Worm (Caenorhabditis elegans) whole organism, early embryonic: ENCODE data around the gene ZC239.4.
"Not testable (repeated sequence)": the region's sequence is repeated elsewhere in the genome, so short reads cannot be mapped to it uniquely, and the experiment has no call there.

Experiments used
- B0310.2 ChIP-seq: sonication (generic microtip); optimal IDR thresholded peaks from 2 replicates; lab custom pipeline; 2016; ENCODE audit warnings: mild to moderate bottlenecking, missing genetic modification characterization, missing compliant biosample characterization
- F13C5.2 ChIP-seq: sonication (generic microtip); optimal IDR thresholded peaks from 2 replicates; lab custom pipeline; 2017; ENCODE audit warnings: mild to moderate bottlenecking, missing genetic modification characterization, inconsistent platforms, missing compliant biosample characterization
- aly-1 ChIP-seq: sonication (generic microtip); optimal IDR thresholded peaks from 2 replicates; lab custom pipeline; 2016; ENCODE audit warnings: missing genetic modification characterization, missing compliant biosample characterization
- ama-1 ChIP-seq: fragments of 150-350 bp; optimal IDR thresholded peaks from 2 replicates; lab custom pipeline; 2014
- ceh-13 ChIP-seq: fragments of 200-800 bp; sonication (Bioruptor generic); optimal IDR thresholded peaks from 2 replicates; lab custom pipeline; 2018; ENCODE audit warnings: mild to moderate bottlenecking, missing genetic modification characterization, missing compliant biosample characterization
- ceh-36 ChIP-seq: sonication (generic microtip); optimal IDR thresholded peaks from 2 replicates; lab custom pipeline; 2016; ENCODE audit warnings: missing genetic modification characterization, inconsistent platforms, missing compliant biosample characterization
- ets-7 ChIP-seq: sonication (generic microtip); optimal IDR thresholded peaks from 2 replicates; lab custom pipeline; 2016; ENCODE audit warnings: missing genotype, missing genetic modification characterization, missing compliant biosample characterization
- flt-1 ChIP-seq: fragments of 200-800 bp; sonication (Bioruptor generic); IDR thresholded peaks from 2 replicates; pipeline ENCODE4 v1.3.6; 2022; ENCODE audit warnings: missing genetic modification characterization, missing compliant biosample characterization
- hmbx-1 ChIP-seq: sonication (generic microtip); optimal IDR thresholded peaks from 2 replicates; lab custom pipeline; 2016; ENCODE audit warnings: mild to moderate bottlenecking, missing genetic modification characterization, missing compliant biosample characterization
- hmg-4 ChIP-seq: fragments of 200-800 bp; sonication (Bioruptor generic); optimal IDR thresholded peaks from 2 replicates; lab custom pipeline; 2018; ENCODE audit warnings: mild to moderate bottlenecking, missing genetic modification characterization, missing compliant biosample characterization
- hnd-1 ChIP-seq: sonication (generic microtip); optimal IDR thresholded peaks from 2 replicates; lab custom pipeline; 2016; ENCODE audit warnings: missing genetic modification characterization, missing compliant biosample characterization
- pes-1 ChIP-seq: fragments of 200-800 bp; sonication (Bioruptor generic); IDR thresholded peaks from 2 replicates; pipeline ENCODE4 v1.3.6; 2022; ENCODE audit warnings: missing genetic modification reagents, missing genetic modification characterization, missing compliant biosample characterization
- scrt-1 ChIP-seq: fragments of 200-800 bp; sonication (Bioruptor generic); IDR thresholded peaks from 2 replicates; pipeline ENCODE4 v1.3.6; 2022; ENCODE audit warnings: missing genetic modification characterization, missing compliant biosample characterization
- sea-1 ChIP-seq: fragments of 200-800 bp; sonication (Bioruptor generic); conservative IDR thresholded peaks from 2 replicates; pipeline ENCODE4 v1.3.6; 2022; ENCODE audit warnings: missing genetic modification characterization, missing compliant biosample characterization
- tbx-11 ChIP-seq: fragments of 200-800 bp; sonication (Bioruptor generic); IDR thresholded peaks from 2 replicates; pipeline ENCODE4 v1.3.6; 2022; ENCODE audit warnings: missing genetic modification characterization, missing compliant biosample characterization
- tbx-37 ChIP-seq: fragments of 200-800 bp; sonication (Bioruptor generic); conservative IDR thresholded peaks from 2 replicates; pipeline ENCODE4 v1.3.6; 2022; ENCODE audit warnings: missing genetic modification reagents, missing genetic modification characterization, missing compliant biosample characterization
- tra-4 ChIP-seq: sonication (generic microtip); optimal IDR thresholded peaks from 2 replicates; lab custom pipeline; 2017; ENCODE audit warnings: missing genetic modification characterization, missing compliant biosample characterization

The ZC239.4 gene

ce11 chrII:3206423-3206989, 7.5 kb upstream of the ZC239.4 start, which contains the start of the genes ZC239.20 and ZC239.21:
ZC239.20 (minus strand) TSS chrII:3206523.
ZC239.21 (plus strand) TSS chrII:3206939.
- no peak for TF ChIP-seq ceh-13 (GFP tag; lab: Kevin White, UChicago)
- no peak for TF ChIP-seq B0310.2 (tag; lab: Kevin White, UChicago)
- TF ChIP-seq tbx-37 (GFP tag; lab: Robert Waterston, UW) = no peak
- no peak for TF ChIP-seq ets-7 (tag; lab: Kevin White, UChicago)
- TF ChIP-seq tbx-11 (GFP tag; lab: Robert Waterston, UW) = no peak
- no peak for TF ChIP-seq tra-4 (tag; lab: Kevin White, UChicago)
- no peak for TF ChIP-seq hnd-1 (tag; lab: Kevin White, UChicago)
- TF ChIP-seq aly-1 (tag; lab: Kevin White, UChicago) = no peak
- no peak for TF ChIP-seq ceh-36 (tag; lab: Kevin White, UChicago)
- TF ChIP-seq F13C5.2 (tag; lab: Kevin White, UChicago) = no peak
- TF ChIP-seq hmbx-1 (tag; lab: Kevin White, UChicago) = no peak

ce11 chrII:3208679-3209078, 5.3 kb upstream of the ZC239.4 start, which contains the start of gene sdz-35:
sdz-35 (minus strand) TSS chrII:3208779.
- TF ChIP-seq tbx-37 (GFP tag; lab: Robert Waterston, UW) = no peak
- no peak for TF ChIP-seq F13C5.2 (tag; lab: Kevin White, UChicago)
- TF ChIP-seq sea-1 (GFP tag; lab: Robert Waterston, UW) = no peak
- TF ChIP-seq tra-4 (tag; lab: Kevin White, UChicago) = no peak
- TF ChIP-seq B0310.2 (tag; lab: Kevin White, UChicago) = no peak

- TF ChIP-seq ama-1 (lab: Kevin White, UChicago) = no peak
- TF ChIP-seq pes-1 = no peak
- TF ChIP-seq scrt-1 (GFP tag; lab: Robert Waterston, UW) = no peak
- no peak for TF ChIP-seq B0310.2 (tag; lab: Kevin White, UChicago)
- TF ChIP-seq hmg-4 (GFP tag; lab: Kevin White, UChicago) = no peak
- no peak for TF ChIP-seq ceh-13 (GFP tag; lab: Kevin White, UChicago)
- TF ChIP-seq sea-1 (GFP tag; lab: Robert Waterston, UW) = no peak
These were observed 4.7 kb upstream of the ZC239.4 start, which contains the start of gene ZC239.6 for ce11 chrII:3209251-3209650. ZC239.6 (plus strand) TSS chrII:3209631.

- TF ChIP-seq ama-1 (lab: Kevin White, UChicago) (no peak), sea-1 (GFP tag; lab: Robert Waterston, UW) (no peak)
These were observed 3.6 kb upstream of the ZC239.4 start, which contains the start of gene ZC239.5 for ce11 chrII:3210365-3210764. ZC239.5 (plus strand) TSS chrII:3210665.

- not testable (repeated sequence) for TF ChIP-seq ets-7, B0310.2, hmbx-1 (tag; lab: Kevin White, UChicago)
These were observed 1.8 kb downstream of the ZC239.4 start, which contains the start of gene ZC239.3 for ce11 chrII:3215762-3216161. ZC239.3 (plus strand) TSS chrII:3216062.

- TF ChIP-seq tbx-11 (GFP tag; lab: Robert Waterston, UW) (no peak), pes-1 (no peak), tbx-37 (GFP tag; lab: Robert Waterston, UW) (no peak), hmg-4 (GFP tag; lab: Kevin White, UChicago) (no peak), hnd-1 (tag; lab: Kevin White, UChicago) (no peak), ceh-13 (GFP tag; lab: Kevin White, UChicago) (no peak), scrt-1 (GFP tag; lab: Robert Waterston, UW) (no peak), sea-1 (GFP tag; lab: Robert Waterston, UW) (no peak), ets-7 (tag; lab: Kevin White, UChicago) (no peak)
These were observed 6.7 kb downstream of the ZC239.4 start, which contains the start of gene ZC239.22 for ce11 chrII:3220723-3221122. ZC239.22 (minus strand) TSS chrII:3220823.

ce11 chrII:3221730-3222129, 7.7 kb downstream of the ZC239.4 start, which contains the start of gene ZC239.14:
ZC239.14 (minus strand) TSS chrII:3222034.
- TF ChIP-seq pes-1 (no peak), scrt-1 (GFP tag; lab: Robert Waterston, UW) (no peak), ceh-36 (tag; lab: Kevin White, UChicago) (no peak), aly-1 (tag; lab: Kevin White, UChicago) (no peak), sea-1 (GFP tag; lab: Robert Waterston, UW) (no peak), hnd-1 (tag; lab: Kevin White, UChicago) (no peak), ama-1 (lab: Kevin White, UChicago) (no peak), ets-7 (tag; lab: Kevin White, UChicago) (no peak), ceh-13 (GFP tag; lab: Kevin White, UChicago) (no peak), tbx-11 (GFP tag; lab: Robert Waterston, UW) (no peak), hmbx-1 (tag; lab: Kevin White, UChicago) (no peak), tra-4 (tag; lab: Kevin White, UChicago) (no peak), tbx-37 (GFP tag; lab: Robert Waterston, UW) (no peak), flt-1 (GFP tag; lab: Robert Waterston, UW) (no peak), hmg-4 (GFP tag; lab: Kevin White, UChicago) (no peak), B0310.2 (tag; lab: Kevin White, UChicago) (no peak), F13C5.2 (tag; lab: Kevin White, UChicago) (no peak)
